Fruit fly (Drosophila melanogaster): Measurements from ENCODE around the gene CG31915.
A peak's percentile ranks its signal among the peaks of the same experiment; 100 is the strongest.

CG31915 gene

DNA sequence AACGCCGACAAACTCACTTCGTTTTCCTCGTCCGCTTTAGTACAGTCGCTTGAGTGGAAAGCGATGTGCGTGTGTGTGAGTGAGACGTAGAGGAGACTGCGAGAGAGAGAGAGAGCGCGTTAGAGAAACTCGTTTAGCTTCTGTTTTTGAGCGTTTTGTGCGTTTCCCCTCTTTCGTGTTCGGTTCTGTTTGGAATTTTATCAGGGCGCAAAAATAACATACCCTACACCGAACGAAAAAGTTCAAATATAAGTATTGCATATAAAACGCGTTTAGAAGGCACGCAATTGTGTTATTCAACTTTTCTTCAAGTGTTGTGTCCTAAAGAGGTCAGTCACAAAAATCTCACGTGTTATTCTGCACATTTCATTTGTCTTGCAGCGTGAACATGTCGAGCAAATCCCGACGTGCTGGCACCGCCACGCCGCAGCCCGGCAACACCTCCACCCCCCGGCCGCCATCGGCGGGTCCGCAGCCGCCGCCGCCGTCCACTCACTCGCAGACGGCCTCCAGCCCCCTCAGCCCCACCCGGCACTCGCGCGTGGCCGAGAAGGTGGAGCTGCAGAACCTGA lies 15.1 kb downstream of the CG31915 start (continued):
- TF ChIP-seq caup (GFP tag; optimal IDR thresholded peaks at IDR 0.05; ENCODE audit: severe bottlenecking), result peak; percentile 66
- no peak for TF ChIP-seq CG4730 (GFP tag; IDR thresholded peaks at IDR 0.05)
- TF ChIP-seq CG13424 (tag; optimal IDR thresholded peaks at IDR 0.05), result peak; percentile 49
- TF ChIP-seq corto (GFP tag; optimal IDR thresholded peaks at IDR 0.05), result no peak
- TF ChIP-seq dati (GFP tag; IDR thresholded peaks at IDR 0.05), result no peak; the same call in 1 of the 2 replicates
- TF ChIP-seq YL-1 (GFP tag; optimal IDR thresholded peaks at IDR 0.05), result no peak
- TF ChIP-seq CG10209 (GFP tag; optimal IDR thresholded peaks at IDR 0.05), result peak; percentile 40
- TF ChIP-seq CG14441 (GFP tag; IDR thresholded peaks at IDR 0.05), result peak; percentile 65
- no peak for TF ChIP-seq croc (GFP tag; conservative IDR thresholded peaks at IDR 0.05)
- peak; percentile 70 for TF ChIP-seq her (GFP tag; optimal IDR thresholded peaks at IDR 0.05)
- TF ChIP-seq CG18599 (GFP tag; optimal IDR thresholded peaks at IDR 0.05), result peak; percentile 74
- TF ChIP-seq ap (GFP tag; IDR thresholded peaks at IDR 0.05), result peak; percentile 41
- peak; percentile 61 for TF ChIP-seq ind (GFP tag; optimal IDR thresholded peaks at IDR 0.05)
- no peak for TF ChIP-seq CG12769 (tag; optimal IDR thresholded peaks at IDR 0.05)
- no peak for TF ChIP-seq gcm2 (GFP tag; optimal IDR thresholded peaks at IDR 0.05)
- no peak for TF ChIP-seq oc (tag; optimal IDR thresholded peaks at IDR 0.05)
- TF ChIP-seq Six4 (GFP tag; optimal IDR thresholded peaks at IDR 0.05), result peak; percentile 10
- no peak for TF ChIP-seq CG6683 (GFP tag; optimal IDR thresholded peaks at IDR 0.05)
- no peak for TF ChIP-seq salm (tag; optimal IDR thresholded peaks at IDR 0.05)
- no peak for TF ChIP-seq stwl (tag; optimal IDR thresholded peaks at IDR 0.05)
- no peak for TF ChIP-seq CG30020 (tag; optimal IDR thresholded peaks at IDR 0.05)
- no peak for TF ChIP-seq D (optimal IDR thresholded peaks at IDR 0.05)
- no peak for TF ChIP-seq D (GFP tag; optimal IDR thresholded peaks at IDR 0.05)
- TF ChIP-seq sna (GFP tag; IDR thresholded peaks at IDR 0.05; ENCODE audit: partially characterized antibody), result no peak
- peak; percentile 79 for TF ChIP-seq vvl (GFP tag; IDR thresholded peaks at IDR 0.05)
- TF ChIP-seq cwo (GFP tag; optimal IDR thresholded peaks at IDR 0.05), result peak; percentile 86
- TF ChIP-seq CG6654 (GFP tag; optimal IDR thresholded peaks at IDR 0.05), result no peak
- TF ChIP-seq sens-2 (GFP tag; IDR thresholded peaks at IDR 0.05), result no peak
- peak; percentile 66 for TF ChIP-seq sob (GFP tag; IDR thresholded peaks at IDR 0.05)
- TF ChIP-seq sr (GFP tag; IDR thresholded peaks at IDR 0.05), result 0 out of 3 replicates have a peak, but pooled peaks have one; percentile 21
- TF ChIP-seq B-H1 (GFP tag; IDR thresholded peaks at IDR 0.05), result peak; percentile 47; the same call in 1 of the 3 replicates
- TF ChIP-seq fru (optimal IDR thresholded peaks at IDR 0.05), result no peak
- peak; percentile 21 for TF ChIP-seq CG8089 (GFP tag; optimal IDR thresholded peaks at IDR 0.05)
- TF ChIP-seq C15 (GFP tag; IDR thresholded peaks at IDR 0.05), result no peak
- peak; percentile 67 for TF ChIP-seq sens (GFP tag)
- no peak for TF ChIP-seq Scr (GFP tag; IDR thresholded peaks at IDR 0.05; ENCODE audit: partially characterized antibody)
- peak; percentile 99 for TF ChIP-seq z (GFP tag; IDR thresholded peaks at IDR 0.05)
- TF ChIP-seq ato (GFP tag; IDR thresholded peaks at IDR 0.05; ENCODE audit: partially characterized antibody), result no peak
- no peak for TF ChIP-seq disco-r (GFP tag; optimal IDR thresholded peaks at IDR 0.05)
- TF ChIP-seq sqz (GFP tag; optimal IDR thresholded peaks at IDR 0.05), result no peak
- TF ChIP-seq Eip74EF (GFP tag; optimal IDR thresholded peaks at IDR 0.05), result peak in 1 of 2 experiments; percentile 22
- TF ChIP-seq exex (tag; optimal IDR thresholded peaks at IDR 0.05), result peak; percentile 21
- TF ChIP-seq CG2202 (tag; optimal IDR thresholded peaks at IDR 0.05), result no peak
- no peak for TF ChIP-seq nerfin-2 (GFP tag; IDR thresholded peaks at IDR 0.05; ENCODE audit: partially characterized antibody)
- TF ChIP-seq B-H2 (GFP tag; optimal IDR thresholded peaks at IDR 0.05), result peak; percentile 5
- peak; percentile 37 for TF ChIP-seq az2 (GFP tag; optimal IDR thresholded peaks at IDR 0.05)
- peak; percentile 61 for TF ChIP-seq CG3281 (GFP tag; optimal IDR thresholded peaks at IDR 0.05)
- TF ChIP-seq CG13894 (tag; optimal IDR thresholded peaks at IDR 0.05), result no peak
- TF ChIP-seq Deaf1 (tag; optimal IDR thresholded peaks at IDR 0.05), result peak; percentile 66
- peak; percentile 44 for TF ChIP-seq CG17359 (tag; optimal IDR thresholded peaks at IDR 0.05)
